Worm (Caenorhabditis elegans) whole organism, young adult: Measurements from ENCODE around the gene erd-2.2.

ENCODE experiments used
- F33H1.4 ChIP-seq: fragments of 200-800 bp; sonication (Bioruptor generic); IDR thresholded peaks from 2 replicates; pipeline ENCODE4 v1.3.6; 2022; ENCODE audit warnings: missing genetic modification reagents, missing genetic modification characterization, missing compliant biosample characterization
- F52B5.7 ChIP-seq: sonication (generic microtip); optimal IDR thresholded peaks from 2 replicates; lab custom pipeline; 2016; ENCODE audit warnings: mild to moderate bottlenecking, missing genetic modification characterization, missing compliant biosample characterization
- F55B11.4 ChIP-seq: sonication (generic microtip); optimal IDR thresholded peaks from 2 replicates; lab custom pipeline; 2016; ENCODE audit warnings: missing compliant biosample characterization, missing genetic modification characterization, borderline replicate concordance; ENCODE audit not compliant: insufficient read depth
- K11D2.4 ChIP-seq: fragments of 200-800 bp; sonication (Bioruptor generic); IDR thresholded peaks from 2 replicates; pipeline ENCODE4 v1.3.6; 2022; ENCODE audit warnings: missing genetic modification reagents, missing genetic modification characterization, missing compliant biosample characterization
- K12H6.12 ChIP-seq: fragments of 200-800 bp; sonication (Bioruptor generic); optimal IDR thresholded peaks from 2 replicates; lab custom pipeline; 2018; ENCODE audit warnings: mild to moderate bottlenecking, missing genetic modification characterization, missing compliant biosample characterization
- ama-1 ChIP-seq, 3 experiments: fragments of 150-350 bp in 1 of 3; sonication (generic microtip) in 2 of 3; optimal IDR thresholded peaks; 2 replicates each; lab custom pipeline; 2014 to 2018; ENCODE audit warnings: missing biosample characterization in 2 of 3, missing genetic modification characterization in 2 of 3, missing genetic modification reagents in 2 of 3
- attf-5 ChIP-seq: fragments of 200-800 bp; sonication (Bioruptor generic); optimal IDR thresholded peaks from 2 replicates; lab custom pipeline; 2018; ENCODE audit warnings: mild to moderate bottlenecking, missing genetic modification characterization, missing compliant biosample characterization
- bed-2 ChIP-seq: fragments of 200-800 bp; sonication (Bioruptor generic); IDR thresholded peaks from 2 replicates; pipeline ENCODE4 v1.3.6; 2022; ENCODE audit warnings: missing genetic modification reagents, missing genetic modification characterization, missing compliant biosample characterization
- ccch-3 ChIP-seq: fragments of 200-800 bp; sonication (Bioruptor generic); optimal IDR thresholded peaks from 2 replicates; lab custom pipeline; 2018; ENCODE audit warnings: mild to moderate bottlenecking, missing genetic modification characterization, missing compliant biosample characterization
- cebp-1 ChIP-seq, 2 experiments: fragments of 200-800 bp in 1 of 2; sonication (Bioruptor generic) in 1 of 2; sonication (generic microtip) in 1 of 2; IDR thresholded peaks in 1 of 2; optimal IDR thresholded peaks in 1 of 2; 2 replicates each; pipeline versions ENCODE4 v1.3.6 to Lab custom; 2017 to 2022; ENCODE audit warnings: missing compliant biosample characterization in 2 of 2, missing genetic modification characterization in 2 of 2, mild to moderate bottlenecking in 1 of 2, missing genetic modification reagents in 1 of 2, moderate library complexity in 1 of 2
- ceh-100 ChIP-seq: fragments of 200-800 bp; sonication (Bioruptor generic); IDR thresholded peaks from 2 replicates; pipeline ENCODE4 v1.3.6; 2022; ENCODE audit warnings: missing genetic modification reagents, missing genetic modification characterization, missing compliant biosample characterization
- ceh-91 ChIP-seq: fragments of 200-800 bp; sonication (Bioruptor generic); IDR thresholded peaks from 2 replicates; pipeline ENCODE4 v1.3.6; 2022; ENCODE audit warnings: missing genetic modification reagents, missing genetic modification characterization, missing compliant biosample characterization
- dox-1 ChIP-seq: fragments of 200-800 bp; sonication (Bioruptor generic); IDR thresholded peaks from 2 replicates; pipeline ENCODE4 v1.3.6; 2022; ENCODE audit warnings: missing genetic modification reagents, missing genetic modification characterization, missing compliant biosample characterization
- dpl-1 ChIP-seq: fragments of 150-350 bp; optimal IDR thresholded peaks from 2 replicates; lab custom pipeline; 2014; ENCODE audit warnings: missing biosample characterization, missing genetic modification reagents, missing genetic modification characterization
- egl-44 ChIP-seq: fragments of 200-800 bp; sonication (Bioruptor generic); IDR thresholded peaks from 2 replicates; pipeline ENCODE4 v1.3.6; 2022; ENCODE audit warnings: missing genetic modification reagents, missing genetic modification characterization, missing compliant biosample characterization
- him-1 ChIP-seq: sonication (generic microtip); optimal IDR thresholded peaks from 2 replicates; lab custom pipeline; 2016; ENCODE audit warnings: missing genotype, missing genetic modification reagents, missing genetic modification characterization, missing compliant biosample characterization
- hlh-12 ChIP-seq: sonication (generic microtip); optimal IDR thresholded peaks from 2 replicates; lab custom pipeline; 2016; ENCODE audit warnings: missing genetic modification characterization, missing compliant biosample characterization
- hsf-1 ChIP-seq: fragments of 200-800 bp; sonication (Bioruptor generic); IDR thresholded peaks from 2 replicates; pipeline ENCODE4 v1.3.6; 2022; ENCODE audit warnings: missing genetic modification reagents, missing genetic modification characterization, missing compliant biosample characterization
- lag-1 ChIP-seq: fragments of 200-800 bp; sonication (Bioruptor generic); IDR thresholded peaks from 2 replicates; pipeline ENCODE4 v1.3.6; 2022; ENCODE audit warnings: missing genetic modification reagents, missing genetic modification characterization, missing compliant biosample characterization
- lsl-1 ChIP-seq: fragments of 200-800 bp; sonication (Bioruptor generic); optimal IDR thresholded peaks from 2 replicates; lab custom pipeline; 2018; ENCODE audit warnings: mild to moderate bottlenecking, missing genetic modification characterization, moderate library complexity, missing compliant biosample characterization
- madf-3 ChIP-seq: fragments of 200-800 bp; sonication (Bioruptor generic); IDR thresholded peaks from 2 replicates; pipeline ENCODE4 v1.3.6; 2022; ENCODE audit warnings: missing genetic modification reagents, missing genetic modification characterization, missing compliant biosample characterization
- madf-6 ChIP-seq: fragments of 200-800 bp; sonication (Bioruptor generic); IDR thresholded peaks from 2 replicates; pipeline ENCODE4 v1.3.6; 2022; ENCODE audit warnings: missing genetic modification reagents, missing genetic modification characterization, missing compliant biosample characterization
- madf-8 ChIP-seq: fragments of 200-800 bp; sonication (Bioruptor generic); conservative IDR thresholded peaks from 2 replicates; pipeline ENCODE4 v1.3.6; 2022; ENCODE audit warnings: missing genetic modification reagents, missing genetic modification characterization, missing compliant biosample characterization
- mel-28 ChIP-seq: sonication (generic microtip); optimal IDR thresholded peaks from 2 replicates; lab custom pipeline; 2016; ENCODE audit warnings: borderline replicate concordance, mild to moderate bottlenecking, missing genetic modification characterization, missing compliant biosample characterization
- nfya-1 ChIP-seq: sonication (generic microtip); optimal IDR thresholded peaks from 2 replicates; lab custom pipeline; 2017; ENCODE audit warnings: antibody characterized with exemption, missing compliant biosample characterization, missing genetic modification characterization, borderline replicate concordance; ENCODE audit not compliant: insufficient read depth
- nfya-2 ChIP-seq: fragments of 200-800 bp; sonication (Bioruptor generic); IDR thresholded peaks from 2 replicates; pipeline ENCODE4 v1.3.6; 2022; ENCODE audit warnings: missing genetic modification reagents, missing genetic modification characterization, missing compliant biosample characterization
- nhr-80 ChIP-seq: sonication (generic microtip); optimal IDR thresholded peaks from 2 replicates; lab custom pipeline; 2016; ENCODE audit warnings: missing genetic modification characterization, missing compliant biosample characterization
- rcor-1 ChIP-seq: fragments of 200-800 bp; sonication (Bioruptor generic); IDR thresholded peaks from 2 replicates; pipeline ENCODE4 v1.3.6; 2022; ENCODE audit warnings: missing genetic modification reagents, missing genetic modification characterization, missing compliant biosample characterization
- rec-8 ChIP-seq, 2 experiments: sonication (generic microtip); optimal IDR thresholded peaks; 2 replicates each; lab custom pipeline; 2016; ENCODE audit warnings: mild to moderate bottlenecking in 2 of 2, missing genetic modification characterization in 2 of 2, missing genetic modification reagents in 2 of 2, missing genotype in 2 of 2, missing biosample characterization in 1 of 2, missing compliant biosample characterization in 1 of 2, moderate library complexity in 1 of 2
- repo-1 ChIP-seq: sonication (generic microtip); optimal IDR thresholded peaks from 2 replicates; lab custom pipeline; 2017; ENCODE audit warnings: mild to moderate bottlenecking, missing genetic modification characterization, missing compliant biosample characterization
- sdz-38 ChIP-seq: sonication (generic microtip); optimal IDR thresholded peaks from 2 replicates; lab custom pipeline; 2016; ENCODE audit warnings: missing genotype, missing genetic modification characterization, missing compliant biosample characterization
- snpc-1.1 ChIP-seq: sonication (generic microtip); optimal IDR thresholded peaks from 2 replicates; lab custom pipeline; 2017; ENCODE audit warnings: missing genetic modification characterization, mild to moderate bottlenecking, missing compliant biosample characterization, antibody characterized with exemption, moderate library complexity, missing genotype, missing genetic modification reagents; ENCODE audit not compliant: insufficient read depth
- snpc-1.3 ChIP-seq: sonication (generic microtip); optimal IDR thresholded peaks from 2 replicates; lab custom pipeline; 2017; ENCODE audit warnings: missing genetic modification characterization, mild to moderate bottlenecking, missing compliant biosample characterization, antibody characterized with exemption, moderate library complexity, missing genotype, missing genetic modification reagents; ENCODE audit not compliant: insufficient read depth
- snpc-4 ChIP-seq, 5 experiments: fragments of 150-350 bp in 1 of 5; sonication (generic microtip) in 4 of 5; optimal IDR thresholded peaks; 2 replicates each; lab custom pipeline; 2014 to 2018; ENCODE audit warnings: missing genetic modification characterization in 5 of 5, missing biosample characterization in 3 of 5, antibody characterized with exemption in 2 of 5, mild to moderate bottlenecking in 2 of 5, missing compliant biosample characterization in 2 of 5, missing genotype in 2 of 5, moderate library complexity in 2 of 5, missing genetic modification reagents in 1 of 5
- tbp1 ChIP-seq: fragments of 200-800 bp; sonication (Bioruptor generic); optimal IDR thresholded peaks from 2 replicates; lab custom pipeline; 2018; ENCODE audit warnings: mild to moderate bottlenecking, missing genetic modification characterization, missing compliant biosample characterization
- xnd-1 ChIP-seq: sonication (generic microtip); optimal IDR thresholded peaks from 2 replicates; lab custom pipeline; 2016; ENCODE audit warnings: missing genotype, missing genetic modification reagents, missing genetic modification characterization, missing compliant biosample characterization
- zfh-2 ChIP-seq: fragments of 200-800 bp; sonication (Bioruptor generic); conservative IDR thresholded peaks from 2 replicates; pipeline ENCODE4 v1.3.6; 2022; ENCODE audit warnings: missing genetic modification reagents, missing genetic modification characterization, missing compliant biosample characterization
- ztf-18 ChIP-seq: sonication (generic microtip); optimal IDR thresholded peaks from 2 replicates; lab custom pipeline; 2016; ENCODE audit warnings: missing genotype, mild to moderate bottlenecking, missing genetic modification characterization, missing compliant biosample characterization
- ztf-26 ChIP-seq: sonication (generic microtip); optimal IDR thresholded peaks from 2 replicates; lab custom pipeline; 2017; ENCODE audit warnings: missing genetic modification characterization, missing compliant biosample characterization
- ztf-28 ChIP-seq: fragments of 200-800 bp; sonication (Bioruptor generic); IDR thresholded peaks from 2 replicates; pipeline ENCODE4 v1.3.6; 2022; ENCODE audit warnings: missing genetic modification reagents, missing genetic modification characterization, missing compliant biosample characterization

The erd-2.2 gene

ce11 chrIII:5906749-5907148 lies at the start of gene erd-2.2:
erd-2.2 (plus strand) TSS chrIII:5907049.
- TF ChIP-seq ztf-26 (tag; lab: Kevin White, UChicago) (no peak), hlh-12 (tag; lab: Kevin White, UChicago) (no peak), attf-5 (GFP tag; lab: Kevin White, UChicago) (no peak), snpc-1.3 (tag; lab: Kevin White, UChicago) (no peak), ceh-100 (GFP tag; lab: Robert Waterston, UW) (no peak), bed-2 (GFP tag; lab: Robert Waterston, UW) (no peak), F55B11.4 (tag; lab: Kevin White, UChicago) (no peak), repo-1 (no peak), sdz-38 (tag; lab: Kevin White, UChicago) (no peak)

ce11 chrIII:5859008-5859407 lies 47.8 kb upstream of the erd-2.2 start, which contains the start of gene dpf-4:
dpf-4 (plus strand) TSS chrIII:5859308.
- TF ChIP-seq ama-1 (optimal IDR thresholded peaks at IDR 0.05; lab: Kevin White, UChicago) = peak; percentile 47
- TF ChIP-seq ama-1 (GFP tag; optimal IDR thresholded peaks at IDR 0.05; lab: Kevin White, UChicago) = no peak
- TF ChIP-seq nfya-1 (tag; lab: Kevin White, UChicago) = no peak
- no peak for TF ChIP-seq K12H6.12

ce11 chrIII:5863774-5864173 lies 43.1 kb upstream of the erd-2.2 start, which contains the start of gene dnpp-1:
dnpp-1 (minus strand) TSS chrIII:5863803.
- TF ChIP-seq dpl-1 (GFP tag; lab: Kevin White, UChicago) (no peak), xnd-1 (tag; lab: Kevin White, UChicago) (peak; percentile 68), tbp1 (GFP tag; lab: Kevin White, UChicago) (peak; percentile 12), ceh-91 (GFP tag; lab: Robert Waterston, UW) (peak; percentile 57; the same call in 1 of the 2 replicates), him-1 (peak; percentile 41), F33H1.4 (peak; percentile 87), madf-8 (GFP tag; lab: Robert Waterston, UW) (peak; percentile 53), egl-44 (GFP tag; lab: Robert Waterston, UW) (no peak), zfh-2 (GFP tag; lab: Robert Waterston, UW) (no peak), nfya-2 (GFP tag; lab: Robert Waterston, UW) (no peak), madf-6 (GFP tag; lab: Robert Waterston, UW) (peak; percentile 82), dox-1 (GFP tag; lab: Robert Waterston, UW) (0 out of 2 replicates have a peak, but pooled peaks have one; percentile 22), mel-28 (tag; lab: Kevin White, UChicago) (no peak), ccch-3 (GFP tag; lab: Kevin White, UChicago) (no peak), lsl-1 (GFP tag; lab: Kevin White, UChicago) (peak; percentile 92), nhr-80 (tag; lab: Kevin White, UChicago) (peak; percentile 69)

- TF ChIP-seq cebp-1 (GFP tag; IDR thresholded peaks at IDR 0.05; lab: Robert Waterston, UW) (no peak), cebp-1 (tag; optimal IDR thresholded peaks at IDR 0.05; lab: Kevin White, UChicago) (peak; percentile 7), madf-3 (GFP tag; lab: Robert Waterston, UW) (no peak)
- TF ChIP-seq, all 124 proteins: peak for 1
Measured at ce11 chrIII:5864270-5864669, 42.6 kb upstream of the erd-2.2 start, which contains the start of gene rabn-5. rabn-5 (plus strand) TSS chrIII:5864553.

- TF ChIP-seq ztf-18 (tag; lab: Kevin White, UChicago) (no peak), lag-1 (GFP tag; lab: Robert Waterston, UW) (no peak), snpc-1.1 (tag; lab: Kevin White, UChicago) (no peak), ztf-28 (GFP tag; lab: Robert Waterston, UW) (no peak), F52B5.7 (tag; lab: Kevin White, UChicago) (no peak), hsf-1 (GFP tag; lab: Robert Waterston, UW) (no peak), rec-8 (tag; optimal IDR thresholded peaks at IDR 0.05; lab: Kevin White, UChicago) (no peak), xnd-1 (tag; lab: Kevin White, UChicago) (no peak), K11D2.4 (GFP tag; lab: Robert Waterston, UW) (no peak), snpc-4 (GFP tag; optimal IDR thresholded peaks at IDR 0.05; lab: Kevin White, UChicago) (no peak), snpc-4 (tag; optimal IDR thresholded peaks at IDR 0.05; lab: Kevin White, UChicago) (no peak), rcor-1 (GFP tag; lab: Robert Waterston, UW) (no peak)
Measured at ce11 chrIII:5868401-5868800, 38.4 kb upstream of the erd-2.2 start, which contains the start of gene eng-1. eng-1 (minus strand) TSS chrIII:5868501.
